Worm (Caenorhabditis elegans) whole organism, midembryonic: ENCODE results near the gene tsp-13.

Experiments used
- cog-1 ChIP-seq: sonication (generic microtip); optimal IDR thresholded peaks from 2 replicates; lab custom pipeline; 2016; ENCODE audit warnings: missing genetic modification characterization, missing compliant biosample characterization
- flt-1 ChIP-seq: fragments of 200-800 bp; sonication (Bioruptor generic); IDR thresholded peaks from 2 replicates; pipeline ENCODE4 v1.3.6; 2022; ENCODE audit warnings: missing genetic modification characterization, missing compliant biosample characterization
- ref-1 ChIP-seq: fragments of 200-800 bp; sonication (Bioruptor generic); conservative IDR thresholded peaks from 2 replicates; pipeline ENCODE4 v1.3.6; 2022; ENCODE audit warnings: missing genetic modification reagents, missing genetic modification characterization, missing compliant biosample characterization
- tab-1 ChIP-seq: fragments of 200-800 bp; sonication (Bioruptor generic); IDR thresholded peaks from 2 replicates; pipeline ENCODE4 v1.3.6; 2022; ENCODE audit warnings: missing genetic modification characterization, missing compliant biosample characterization
- ztf-29 ChIP-seq: fragments of 200-800 bp; sonication (Bioruptor generic); IDR thresholded peaks from 2 replicates; pipeline ENCODE4 v1.3.6; 2022; ENCODE audit warnings: missing genetic modification reagents, missing genetic modification characterization, missing compliant biosample characterization

DNA sequence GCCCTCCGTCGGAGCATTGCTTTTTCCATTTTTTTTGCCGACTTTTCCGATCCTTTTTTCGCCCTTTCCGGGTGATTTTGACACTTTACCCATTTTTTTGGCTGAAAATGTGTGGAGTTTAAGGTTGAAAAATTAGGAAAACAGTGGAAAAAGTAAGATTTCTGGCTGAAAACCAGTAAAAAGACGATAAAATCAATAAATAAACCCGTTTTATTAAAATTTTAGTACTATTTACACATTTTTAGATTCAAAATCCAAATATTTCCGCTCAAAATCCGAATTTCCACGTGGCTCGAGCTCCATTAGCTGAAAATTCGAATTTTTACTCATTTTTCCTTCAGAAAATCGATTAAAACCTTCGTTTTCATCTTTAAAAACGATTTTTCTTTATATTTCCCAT is 35.6 kb upstream of the tsp-13 start, which contains the start of gene pro-3:
- TF ChIP-seq ztf-29 (GFP tag; lab: Robert Waterston, UW) (no peak), tab-1 (GFP tag; lab: Robert Waterston, UW) (no peak), cog-1 (tag; lab: Kevin White, UChicago) (no peak), ref-1 (GFP tag; lab: Robert Waterston, UW) (no peak), flt-1 (GFP tag; lab: Robert Waterston, UW) (no peak)
